Fruit fly (Drosophila melanogaster) whole organism, embryonic: Measurements from ENCODE around the gene mxt.

ENCODE experiments used
- Bgb ChIP-seq: fragments of 200-800 bp; sonication (Bioruptor generic); IDR thresholded peaks from 2 replicates; pipeline ENCODE4 v1.3.6; 2022; ENCODE audit warnings: missing biosample characterization, missing genetic modification characterization; ENCODE audit not compliant: partially characterized antibody
- CG11504 ChIP-seq: fragments of 200-800 bp; sonication (Bioruptor generic); optimal IDR thresholded peaks from 3 replicates; lab custom pipeline; 2019; ENCODE audit warnings: missing biosample characterization, mild to moderate bottlenecking, missing genetic modification characterization, moderate library complexity
- CG12155 ChIP-seq: fragments of 200-800 bp; sonication (Bioruptor generic); optimal IDR thresholded peaks from 3 replicates; lab custom pipeline; 2016; ENCODE audit warnings: missing biosample characterization, missing genetic modification characterization
- CG15073 ChIP-seq: fragments of 200-800 bp; sonication (Bioruptor generic); optimal IDR thresholded peaks from 2 replicates; lab custom pipeline; 2016; ENCODE audit warnings: missing biosample characterization, missing genetic modification characterization
- CG15479 ChIP-seq: fragments of 200-800 bp; sonication (Bioruptor generic); optimal IDR thresholded peaks from 3 replicates; lab custom pipeline; 2019; ENCODE audit warnings: missing biosample characterization, mild to moderate bottlenecking, missing genetic modification characterization, moderate library complexity
- CG16813 ChIP-seq: fragments of 200-800 bp; sonication (Bioruptor generic); IDR thresholded peaks from 3 replicates; pipeline ENCODE4 v1.3.6; 2022; ENCODE audit warnings: missing biosample characterization, missing genetic modification characterization; ENCODE audit not compliant: partially characterized antibody
- CG17186 ChIP-seq: fragments of 200-800 bp; sonication (Bioruptor generic); optimal IDR thresholded peaks from 3 replicates; lab custom pipeline; 2017; ENCODE audit warnings: missing biosample characterization, missing genetic modification reagents, missing genetic modification characterization
- CG17361 ChIP-seq: fragments of 200-800 bp; sonication (Bioruptor generic); IDR thresholded peaks from 3 replicates; pipeline ENCODE4 v1.3.6; 2022; ENCODE audit warnings: missing biosample characterization, missing genetic modification characterization
- CG18599 ChIP-seq: fragments of 200-800 bp; sonication (Bioruptor generic); optimal IDR thresholded peaks from 3 replicates; lab custom pipeline; 2017; ENCODE audit warnings: missing biosample characterization, missing genetic modification characterization, mild to moderate bottlenecking, moderate library complexity, missing genetic modification reagents
- CG2120 ChIP-seq: fragments of 200-800 bp; sonication (Bioruptor generic); optimal IDR thresholded peaks from 3 replicates; lab custom pipeline; 2016; ENCODE audit warnings: missing biosample characterization, missing genetic modification characterization
- CG32772 ChIP-seq: fragments of 200-800 bp; sonication (Bioruptor generic); IDR thresholded peaks from 2 replicates; pipeline ENCODE4 v1.3.6; 2022; ENCODE audit warnings: missing biosample characterization, missing genetic modification characterization
- CG34376 ChIP-seq: fragments of 200-800 bp; sonication (Bioruptor generic); optimal IDR thresholded peaks from 2 replicates; lab custom pipeline; 2018; ENCODE audit warnings: missing biosample characterization, mild to moderate bottlenecking, missing genetic modification characterization
- CG4360 ChIP-seq: fragments of 200-800 bp; sonication (Bioruptor generic); IDR thresholded peaks from 2 replicates; pipeline ENCODE4 v1.3.6; 2022; ENCODE audit warnings: missing biosample characterization, missing genetic modification characterization
- CG5245 ChIP-seq: fragments of 200-800 bp; sonication (Bioruptor generic); optimal IDR thresholded peaks from 3 replicates; lab custom pipeline; 2016; ENCODE audit warnings: missing biosample characterization, missing genetic modification characterization
- CG6689 ChIP-seq: fragments of 200-800 bp; sonication (Bioruptor generic); IDR thresholded peaks from 2 replicates; pipeline ENCODE4 v1.3.6; 2022; ENCODE audit warnings: missing biosample characterization, missing genetic modification characterization
- CG7357 ChIP-seq: fragments of 200-800 bp; sonication (Bioruptor generic); IDR thresholded peaks from 3 replicates; pipeline ENCODE4 v1.3.6; 2022; ENCODE audit warnings: missing biosample characterization, missing genetic modification characterization
- CG8359 ChIP-seq: fragments of 200-800 bp; sonication (Bioruptor generic); optimal IDR thresholded peaks from 2 replicates; lab custom pipeline; 2017; ENCODE audit warnings: missing biosample characterization, mild to moderate bottlenecking, missing genetic modification characterization, borderline replicate concordance
- CG9727 ChIP-seq: fragments of 200-800 bp; sonication (Bioruptor generic); optimal IDR thresholded peaks from 3 replicates; lab custom pipeline; 2017; ENCODE audit warnings: missing biosample characterization, mild to moderate bottlenecking, missing genetic modification characterization
- CG9932 ChIP-seq: fragments of 200-800 bp; sonication (Bioruptor generic); IDR thresholded peaks from 2 replicates; pipeline ENCODE4 v1.3.6; 2022; ENCODE audit warnings: missing biosample characterization, missing genetic modification characterization
- Camta ChIP-seq: fragments of 200-800 bp; sonication (Bioruptor generic); optimal IDR thresholded peaks from 2 replicates; lab custom pipeline; 2016; ENCODE audit warnings: missing biosample characterization, missing genetic modification characterization
- CrebB ChIP-seq: fragments of 200-800 bp; sonication (Bioruptor generic); optimal IDR thresholded peaks from 3 replicates; lab custom pipeline; 2018; ENCODE audit warnings: missing biosample characterization, mild to moderate bottlenecking, missing genetic modification characterization
- Dbx ChIP-seq: fragments of 200-800 bp; sonication (Bioruptor generic); IDR thresholded peaks from 3 replicates; pipeline ENCODE4 v1.3.6; 2022; ENCODE audit warnings: missing biosample characterization, missing genetic modification characterization
- Deaf1 ChIP-seq: fragments of 200-800 bp; optimal IDR thresholded peaks from 3 replicates; lab custom pipeline; 2019; ENCODE audit warnings: missing biosample characterization, mild to moderate bottlenecking, missing genetic modification characterization, moderate library complexity
- Drgx ChIP-seq: fragments of 200-800 bp; sonication (Bioruptor generic); IDR thresholded peaks from 2 replicates; pipeline ENCODE4 v1.3.6; 2022; ENCODE audit warnings: missing biosample characterization, missing genetic modification characterization
- ERR ChIP-seq: fragments of 200-800 bp; sonication (Bioruptor generic); optimal IDR thresholded peaks from 2 replicates; lab custom pipeline; 2016; ENCODE audit warnings: missing biosample characterization, missing genetic modification characterization
- Ets97D ChIP-seq: fragments of 200-800 bp; sonication (Bioruptor generic); optimal IDR thresholded peaks from 3 replicates; lab custom pipeline; 2016; ENCODE audit warnings: missing biosample characterization, missing genetic modification characterization
- HHEX ChIP-seq: fragments of 200-800 bp; sonication (Bioruptor generic); optimal IDR thresholded peaks from 3 replicates; lab custom pipeline; 2017; ENCODE audit warnings: missing biosample characterization, mild to moderate bottlenecking, missing genetic modification characterization, missing genetic modification reagents
- MTF-1 ChIP-seq: fragments of 200-800 bp; sonication (Bioruptor generic); optimal IDR thresholded peaks from 2 replicates; lab custom pipeline; 2018; ENCODE audit warnings: missing biosample characterization, mild to moderate bottlenecking, missing genetic modification characterization, borderline replicate concordance
- Meics ChIP-seq: fragments of 200-800 bp; sonication (Bioruptor generic); optimal IDR thresholded peaks from 2 replicates; lab custom pipeline; 2017; ENCODE audit warnings: missing biosample characterization, mild to moderate bottlenecking, missing genetic modification characterization
- Oli ChIP-seq: fragments of 200-800 bp; sonication (Bioruptor generic); optimal IDR thresholded peaks from 2 replicates; lab custom pipeline; 2018; ENCODE audit warnings: missing biosample characterization, mild to moderate bottlenecking, missing genetic modification characterization, moderate library complexity
- Ptx1 ChIP-seq: fragments of 200-800 bp; sonication (Bioruptor generic); IDR thresholded peaks from 2 replicates; pipeline ENCODE4 v1.3.6; 2022; ENCODE audit warnings: missing biosample characterization, missing genetic modification characterization
- Scr ChIP-seq: fragments of 200-800 bp; sonication (Bioruptor generic); IDR thresholded peaks from 2 replicates; pipeline ENCODE4 v1.3.6; 2022; ENCODE audit warnings: missing biosample characterization, missing genetic modification characterization; ENCODE audit not compliant: partially characterized antibody
- Trl ChIP-seq, 3 experiments: fragments of >200 bp in 2 of 3; fragments of 200-800 bp in 1 of 3; sonication (Bioruptor generic) in 1 of 3; optimal IDR thresholded peaks; 2 replicates in 1 of 3; 3 replicates in 2 of 3; lab custom pipeline; 2016 to 2017; ENCODE audit warnings: missing biosample characterization in 1 of 3, missing genetic modification characterization in 1 of 3
- ara ChIP-seq: fragments of 200-800 bp; sonication (Bioruptor generic); IDR thresholded peaks from 2 replicates; pipeline ENCODE4 v1.3.6; 2022; ENCODE audit warnings: missing biosample characterization, missing genetic modification characterization
- caup ChIP-seq: fragments of 200-800 bp; sonication (Bioruptor generic); optimal IDR thresholded peaks from 3 replicates; lab custom pipeline; 2017; ENCODE audit warnings: missing biosample characterization, mild to moderate bottlenecking, missing genetic modification characterization, moderate library complexity; ENCODE audit not compliant: severe bottlenecking
- emc ChIP-seq: fragments of 200-800 bp; sonication (Bioruptor generic); optimal IDR thresholded peaks from 2 replicates; lab custom pipeline; 2016; ENCODE audit warnings: missing biosample characterization, missing genetic modification characterization
- ems ChIP-seq: fragments of 200-800 bp; sonication (Bioruptor generic); optimal IDR thresholded peaks from 3 replicates; lab custom pipeline; 2016; ENCODE audit warnings: missing biosample characterization, missing genetic modification characterization
- ftz-f1 ChIP-seq: fragments of 200-800 bp; sonication (Bioruptor generic); optimal IDR thresholded peaks from 2 replicates; lab custom pipeline; 2016; ENCODE audit warnings: missing biosample characterization, missing genetic modification characterization
- gcm2 ChIP-seq: fragments of 200-800 bp; sonication (Bioruptor generic); optimal IDR thresholded peaks from 2 replicates; lab custom pipeline; 2016; ENCODE audit warnings: missing biosample characterization, missing genetic modification characterization
- hkb ChIP-seq, 2 experiments: fragments of 200-800 bp in 1 of 2; fragments of >200 bp in 1 of 2; sonication (Bioruptor generic) in 1 of 2; IDR thresholded peaks in 1 of 2; optimal IDR thresholded peaks in 1 of 2; 2 replicates each; pipeline versions ENCODE4 v1.3.6 to Lab custom; 2017 to 2022; ENCODE audit warnings: missing biosample characterization in 1 of 2, missing genetic modification characterization in 1 of 2
- nerfin-1 ChIP-seq: fragments of 200-800 bp; sonication (Bioruptor generic); optimal IDR thresholded peaks from 3 replicates; lab custom pipeline; 2019; ENCODE audit warnings: missing biosample characterization, mild to moderate bottlenecking, missing genetic modification characterization, moderate library complexity
- nerfin-2 ChIP-seq: fragments of 200-800 bp; sonication (Bioruptor generic); IDR thresholded peaks from 2 replicates; pipeline ENCODE4 v1.3.6; 2022; ENCODE audit warnings: missing biosample characterization, missing genetic modification characterization; ENCODE audit not compliant: partially characterized antibody
- pros ChIP-seq: fragments of 200-800 bp; sonication (Bioruptor generic); optimal IDR thresholded peaks from 3 replicates; lab custom pipeline; 2019; ENCODE audit warnings: missing biosample characterization, mild to moderate bottlenecking, missing genetic modification characterization, moderate library complexity
- sd ChIP-seq: fragments of 200-800 bp; sonication (Bioruptor generic); optimal IDR thresholded peaks from 3 replicates; lab custom pipeline; 2018; ENCODE audit warnings: missing biosample characterization, mild to moderate bottlenecking, missing genetic modification characterization, moderate library complexity
- sens ChIP-seq: fragments of 200-800 bp; sonication (Bioruptor generic); peaks from one replicate; lab custom pipeline; 2016; ENCODE audit warnings: missing biosample characterization, missing genetic modification characterization
- sob ChIP-seq: fragments of 200-800 bp; sonication (Bioruptor generic); IDR thresholded peaks from 2 replicates; pipeline ENCODE4 v1.3.6; 2022; ENCODE audit warnings: missing biosample characterization, missing genetic modification characterization
- tio ChIP-seq: fragments of 200-800 bp; sonication (Bioruptor generic); optimal IDR thresholded peaks from 2 replicates; lab custom pipeline; 2017; ENCODE audit warnings: missing biosample characterization, missing genetic modification characterization, inconsistent platforms
- trh ChIP-seq: fragments of 200-800 bp; sonication (Bioruptor generic); optimal IDR thresholded peaks from 2 replicates; lab custom pipeline; 2016; ENCODE audit warnings: missing biosample characterization, missing genetic modification characterization

Gene mxt

dm6 chr2L:4810044-4810609, 37.0 kb downstream of the mxt start (continued):
- TF ChIP-seq Bgb (GFP tag; lab: Robert Waterston, UW) (peak; percentile 72; the same call in 1 of the 2 replicates), Scr (GFP tag; lab: Robert Waterston, UW) (peak; percentile 51), CG11504 (tag; lab: Kevin White, UChicago) (peak; percentile 75), tio (GFP tag; lab: Kevin White, UChicago) (no peak), sens (GFP tag; lab: Kevin White, UChicago) (peak; percentile 62), sd (tag; lab: Kevin White, UChicago) (peak; percentile 94), Deaf1 (tag; lab: Kevin White, UChicago) (peak; percentile 54), CG9932 (GFP tag; lab: Robert Waterston, UW) (peak; percentile 56; the same call in 1 of the 2 replicates), CG18599 (peak; percentile 36), CG2120 (GFP tag; lab: Kevin White, UChicago) (peak; percentile 58), CG15479 (GFP tag; lab: Kevin White, UChicago) (no peak), Dbx (GFP tag; lab: Robert Waterston, UW) (peak; percentile 61; the same call in 1 of the 3 replicates), CG34376 (GFP tag; lab: Kevin White, UChicago) (no peak), gcm2 (GFP tag; lab: Kevin White, UChicago) (no peak), pros (GFP tag; lab: Kevin White, UChicago) (peak; percentile 42), Oli (tag; lab: Kevin White, UChicago) (peak; percentile 6), ftz-f1 (GFP tag; lab: Kevin White, UChicago) (peak; percentile 91), CrebB (peak; percentile 68), ERR (GFP tag; lab: Kevin White, UChicago) (peak; percentile 16), CG17361 (GFP tag; lab: Robert Waterston, UW) (no peak), MTF-1 (GFP tag; lab: Kevin White, UChicago) (peak; percentile 54), Camta (GFP tag; lab: Kevin White, UChicago) (no peak), HHEX (GFP tag; lab: Kevin White, UChicago) (no peak), emc (GFP tag; lab: Kevin White, UChicago) (no peak), nerfin-1 (tag; lab: Kevin White, UChicago) (peak; percentile 55), CG6689 (GFP tag; lab: Robert Waterston, UW) (peak; percentile 14; the same call in 1 of the 2 replicates), nerfin-2 (GFP tag; lab: Robert Waterston, UW) (no peak), CG9727 (GFP tag; lab: Kevin White, UChicago) (peak; percentile 25), CG8359 (no peak), caup (peak; percentile 65), CG12155 (GFP tag; lab: Kevin White, UChicago) (peak; percentile 35), ara (GFP tag; lab: Robert Waterston, UW) (peak; percentile 36; the same call in 1 of the 2 replicates), CG5245 (GFP tag; lab: Kevin White, UChicago) (no peak), CG15073 (GFP tag; lab: Kevin White, UChicago) (no peak), CG32772 (GFP tag; lab: Robert Waterston, UW) (peak; percentile 71), Drgx (no peak; the same call in 1 of the 2 replicates), trh (GFP tag; lab: Kevin White, UChicago) (no peak), CG7357 (GFP tag; lab: Robert Waterston, UW) (no peak), Ptx1 (0 out of 2 replicates have a peak, but pooled peaks have one; percentile 25), Meics (GFP tag; lab: Kevin White, UChicago) (peak; percentile 21), ems (GFP tag; lab: Kevin White, UChicago) (peak; percentile 23), sob (peak; percentile 68), Ets97D (GFP tag; lab: Kevin White, UChicago) (peak; percentile 39), Trl (optimal IDR thresholded peaks at IDR 0.05; lab: Kevin White, UChicago) (no peak), Trl (GFP tag; optimal IDR thresholded peaks at IDR 0.05; lab: Kevin White, UChicago) (no peak), CG16813 (GFP tag; lab: Robert Waterston, UW) (0 out of 3 replicates have a peak, but pooled peaks have one; percentile 46), hkb (optimal IDR thresholded peaks at IDR 0.05; lab: Kevin White, UChicago) (no peak), hkb (GFP tag; IDR thresholded peaks at IDR 0.05; lab: Robert Waterston, UW) (peak; percentile 60), CG17186 (GFP tag; lab: Kevin White, UChicago) (no peak), CG4360 (0 out of 2 replicates have a peak, but pooled peaks have one; percentile 38)
